Fruit fly (Drosophila melanogaster): ENCODE data around the gene Npc2d.

Gene Npc2d

DNA sequence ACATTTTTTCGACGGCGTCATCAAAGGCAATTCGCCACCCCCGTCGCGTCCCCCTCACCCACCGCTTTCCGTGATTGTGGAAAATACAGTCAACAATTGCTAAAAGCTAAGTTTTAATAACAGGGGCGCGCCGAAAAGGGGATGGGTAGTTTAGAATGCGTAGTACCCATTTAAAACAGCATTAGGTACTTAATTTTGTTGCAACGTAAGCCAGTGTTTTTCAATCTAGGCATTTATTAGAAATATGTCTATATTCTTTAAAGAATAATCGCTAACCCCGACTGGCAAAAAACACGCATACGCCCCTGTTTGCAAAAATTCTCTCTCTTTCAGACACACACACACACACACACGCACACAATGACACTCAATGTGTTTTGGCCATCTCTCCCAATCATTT, 29.0 kb upstream of the Npc2d start (continued):
- TF ChIP-seq CG17328 (GFP tag; IDR thresholded peaks at IDR 0.05) (no peak), exex (tag; optimal IDR thresholded peaks at IDR 0.05) (no peak), CG3407 (GFP tag; optimal IDR thresholded peaks at IDR 0.05) (no peak), hkb (optimal IDR thresholded peaks at IDR 0.05) (no peak), hkb (GFP tag; IDR thresholded peaks at IDR 0.05) (no peak), MBD-R2 (GFP tag; IDR thresholded peaks at IDR 0.05) (peak; percentile 38; the same call in 1 of the 2 replicates), CG4820 (GFP tag; optimal IDR thresholded peaks at IDR 0.05) (no peak), Doc2 (GFP tag; IDR thresholded peaks at IDR 0.05) (no peak), sna (GFP tag; IDR thresholded peaks at IDR 0.05; ENCODE audit: partially characterized antibody) (no peak), tll (GFP tag; optimal IDR thresholded peaks at IDR 0.05) (no peak), CG4617 (GFP tag; optimal IDR thresholded peaks at IDR 0.05; ENCODE audit: borderline replicate concordance) (no peak), Tbp (GFP tag; optimal IDR thresholded peaks at IDR 0.05) (no peak), CG9727 (GFP tag; optimal IDR thresholded peaks at IDR 0.05) (peak; percentile 36), unc-4 (GFP tag; IDR thresholded peaks at IDR 0.05; ENCODE audit: partially characterized antibody) (no peak), CG4328 (GFP tag; optimal IDR thresholded peaks at IDR 0.05) (no peak), Poxn (GFP tag; IDR thresholded peaks at IDR 0.05) (no peak), Nf-YB (GFP tag; optimal IDR thresholded peaks at IDR 0.05) (no peak), cad (GFP tag; optimal IDR thresholded peaks at IDR 0.05) (no peak), sc (optimal IDR thresholded peaks at IDR 0.05) (no peak), sc (GFP tag; optimal IDR thresholded peaks at IDR 0.05) (no peak), dysf (GFP tag; IDR thresholded peaks at IDR 0.05) (peak; percentile 69), chm (GFP tag; IDR thresholded peaks at IDR 0.05) (no peak), trh (GFP tag; optimal IDR thresholded peaks at IDR 0.05) (no peak), en (GFP tag; optimal IDR thresholded peaks at IDR 0.05) (no peak), CG2120 (GFP tag; optimal IDR thresholded peaks at IDR 0.05) (peak; percentile 91), Mes4 (GFP tag; optimal IDR thresholded peaks at IDR 0.05) (no peak), kah (GFP tag; optimal IDR thresholded peaks at IDR 0.05) (no peak), mam (GFP tag; optimal IDR thresholded peaks at IDR 0.05) (peak; percentile 70), wdn (GFP tag; IDR thresholded peaks at IDR 0.05) (peak; percentile 70), Fer1 (GFP tag; optimal IDR thresholded peaks at IDR 0.05) (peak; percentile 53), Dip3 (GFP tag; optimal IDR thresholded peaks at IDR 0.05) (peak; percentile 71), Ets65A (GFP tag) (peak; percentile 97), Dfd (GFP tag; optimal IDR thresholded peaks at IDR 0.05) (no peak), pum (GFP tag; optimal IDR thresholded peaks at IDR 0.05) (peak; percentile 21), CG11398 (GFP tag; optimal IDR thresholded peaks at IDR 0.05) (no peak), Scr (GFP tag; IDR thresholded peaks at IDR 0.05; ENCODE audit: partially characterized antibody) (no peak), Ets97D (GFP tag; optimal IDR thresholded peaks at IDR 0.05) (no peak), CG11093 (GFP tag; IDR thresholded peaks at IDR 0.05) (no peak), NC2β (GFP tag; optimal IDR thresholded peaks at IDR 0.05) (no peak), odd (GFP tag; optimal IDR thresholded peaks at IDR 0.05) (no peak), H2.0 (GFP tag; IDR thresholded peaks at IDR 0.05) (peak; percentile 61; the same call in 1 of the 2 replicates), CG6689 (GFP tag; IDR thresholded peaks at IDR 0.05) (no peak), crc (GFP tag; optimal IDR thresholded peaks at IDR 0.05) (no peak), CG34422 (GFP tag; IDR thresholded peaks at IDR 0.05) (0 out of 3 replicates have a peak, but pooled peaks have one; percentile 39), Dref (GFP tag; IDR thresholded peaks at IDR 0.05) (no peak), CG1233 (GFP tag; optimal IDR thresholded peaks at IDR 0.05) (no peak), CkIIα-i1 (GFP tag; IDR thresholded peaks at IDR 0.05) (no peak), CG5953 (GFP tag; IDR thresholded peaks at IDR 0.05) (no peak), maf-S (GFP tag; optimal IDR thresholded peaks at IDR 0.05) (no peak), toy (GFP tag; IDR thresholded peaks at IDR 0.05) (no peak), HmgD (GFP tag; optimal IDR thresholded peaks at IDR 0.05) (no peak), slou (GFP tag; optimal IDR thresholded peaks at IDR 0.05) (no peak), Rfx (GFP tag; IDR thresholded peaks at IDR 0.05) (peak; percentile 79), abd-A (tag; optimal IDR thresholded peaks at IDR 0.05) (no peak)
